Fruit fly (Drosophila melanogaster) whole organism, embryonic: Measurements from ENCODE around the gene bab2.

Source experiments
- B-H2 ChIP-seq: fragments of 200-800 bp; sonication (Bioruptor generic); optimal IDR thresholded peaks from 2 replicates; lab custom pipeline; 2018; ENCODE audit warnings: missing biosample characterization, mild to moderate bottlenecking, missing genetic modification characterization
- CG11085 ChIP-seq: fragments of 200-800 bp; sonication (Bioruptor generic); IDR thresholded peaks from 2 replicates; pipeline ENCODE4 v1.3.6; 2022; ENCODE audit warnings: missing biosample characterization, missing genetic modification characterization
- CG11093 ChIP-seq: fragments of 200-800 bp; sonication (Bioruptor generic); IDR thresholded peaks from 3 replicates; pipeline ENCODE4 v1.3.6; 2022; ENCODE audit warnings: missing biosample characterization, missing genetic modification characterization
- CG12155 ChIP-seq: fragments of 200-800 bp; sonication (Bioruptor generic); optimal IDR thresholded peaks from 3 replicates; lab custom pipeline; 2016; ENCODE audit warnings: missing biosample characterization, missing genetic modification characterization
- CG13424 ChIP-seq: fragments of 200-800 bp; sonication (Bioruptor generic); optimal IDR thresholded peaks from 2 replicates; lab custom pipeline; 2019; ENCODE audit warnings: missing biosample characterization, mild to moderate bottlenecking, missing genetic modification characterization, moderate library complexity
- CG1647 ChIP-seq: fragments of 200-800 bp; sonication (Bioruptor generic); optimal IDR thresholded peaks from 3 replicates; lab custom pipeline; 2016; ENCODE audit warnings: missing biosample characterization, missing genetic modification characterization
- CG16813 ChIP-seq: fragments of 200-800 bp; sonication (Bioruptor generic); IDR thresholded peaks from 3 replicates; pipeline ENCODE4 v1.3.6; 2022; ENCODE audit warnings: missing biosample characterization, missing genetic modification characterization; ENCODE audit not compliant: partially characterized antibody
- CG16815 ChIP-seq: fragments of 200-800 bp; sonication (Bioruptor generic); optimal IDR thresholded peaks from 3 replicates; lab custom pipeline; 2017; ENCODE audit warnings: missing biosample characterization, mild to moderate bottlenecking, missing genetic modification characterization
- CG17186 ChIP-seq: fragments of 200-800 bp; sonication (Bioruptor generic); optimal IDR thresholded peaks from 3 replicates; lab custom pipeline; 2017; ENCODE audit warnings: missing biosample characterization, missing genetic modification reagents, missing genetic modification characterization
- CG18599 ChIP-seq: fragments of 200-800 bp; sonication (Bioruptor generic); optimal IDR thresholded peaks from 3 replicates; lab custom pipeline; 2017; ENCODE audit warnings: missing biosample characterization, missing genetic modification characterization, mild to moderate bottlenecking, moderate library complexity, missing genetic modification reagents
- CG2199 ChIP-seq: fragments of 200-800 bp; sonication (Bioruptor generic); IDR thresholded peaks from 3 replicates; pipeline ENCODE4 v1.3.6; 2022; ENCODE audit warnings: missing biosample characterization, missing genetic modification characterization
- CG3407 ChIP-seq: fragments of 200-800 bp; sonication (Bioruptor generic); optimal IDR thresholded peaks from 2 replicates; lab custom pipeline; 2018; ENCODE audit warnings: missing biosample characterization, mild to moderate bottlenecking, missing genetic modification characterization
- CG6254 ChIP-seq: fragments of 200-800 bp; sonication (Bioruptor generic); optimal IDR thresholded peaks from 3 replicates; lab custom pipeline; 2017; ENCODE audit warnings: mild to moderate bottlenecking, missing biosample characterization, missing genetic modification reagents, missing genetic modification characterization
- CG8944 ChIP-seq: fragments of 200-800 bp; sonication (Bioruptor generic); optimal IDR thresholded peaks from 3 replicates; lab custom pipeline; 2016; ENCODE audit warnings: missing biosample characterization, missing genetic modification characterization
- CHES-1-like ChIP-seq: fragments of 200-800 bp; sonication (Bioruptor generic); optimal IDR thresholded peaks from 2 replicates; lab custom pipeline; 2016; ENCODE audit warnings: missing biosample characterization, missing genetic modification characterization
- Doc2 ChIP-seq: fragments of 200-800 bp; sonication (Bioruptor generic); IDR thresholded peaks from 2 replicates; pipeline ENCODE4 v1.3.6; 2022; ENCODE audit warnings: missing biosample characterization, missing genetic modification characterization
- Dp ChIP-seq: fragments of 200-800 bp; sonication (Bioruptor generic); optimal IDR thresholded peaks from 2 replicates; lab custom pipeline; 2018; ENCODE audit warnings: missing biosample characterization, mild to moderate bottlenecking, missing genetic modification characterization, moderate library complexity
- Fer1 ChIP-seq: fragments of 200-800 bp; sonication (Bioruptor generic); optimal IDR thresholded peaks from 2 replicates; lab custom pipeline; 2017; ENCODE audit warnings: missing biosample characterization, mild to moderate bottlenecking, missing genetic modification characterization
- Hand ChIP-seq: fragments of 200-800 bp; sonication (Bioruptor generic); optimal IDR thresholded peaks from 2 replicates; lab custom pipeline; 2017; ENCODE audit warnings: mild to moderate bottlenecking, missing biosample characterization, missing genetic modification reagents, missing genetic modification characterization
- Hr51 ChIP-seq, 2 experiments: fragments of 200-800 bp; sonication (Bioruptor generic); optimal IDR thresholded peaks; 2 replicates in 1 of 2; 3 replicates in 1 of 2; lab custom pipeline; 2016 to 2018; ENCODE audit warnings: missing biosample characterization in 2 of 2, missing genetic modification characterization in 2 of 2, mild to moderate bottlenecking in 1 of 2, moderate library complexity in 1 of 2
- Lhr ChIP-seq: fragments of 200-800 bp; sonication (Bioruptor generic); optimal IDR thresholded peaks from 3 replicates; lab custom pipeline; 2017; ENCODE audit warnings: mild to moderate bottlenecking, missing biosample characterization, missing genetic modification reagents, missing genetic modification characterization
- NK7.1 ChIP-seq: fragments of 200-800 bp; sonication (Bioruptor generic); optimal IDR thresholded peaks from 3 replicates; lab custom pipeline; 2016; ENCODE audit warnings: missing biosample characterization, missing genetic modification characterization
- Nf-YC ChIP-seq: fragments of 200-800 bp; optimal IDR thresholded peaks from 3 replicates; lab custom pipeline; 2019; ENCODE audit warnings: missing biosample characterization, mild to moderate bottlenecking, missing genetic modification characterization, moderate library complexity
- Oli ChIP-seq: fragments of 200-800 bp; sonication (Bioruptor generic); optimal IDR thresholded peaks from 2 replicates; lab custom pipeline; 2018; ENCODE audit warnings: missing biosample characterization, mild to moderate bottlenecking, missing genetic modification characterization, moderate library complexity
- PHDP ChIP-seq: fragments of 200-800 bp; sonication (Bioruptor generic); optimal IDR thresholded peaks from 3 replicates; lab custom pipeline; 2018; ENCODE audit warnings: missing biosample characterization, mild to moderate bottlenecking, missing genetic modification characterization, moderate library complexity
- Poxn ChIP-seq: fragments of 200-800 bp; sonication (Bioruptor generic); IDR thresholded peaks from 2 replicates; pipeline ENCODE4 v1.3.6; 2022; ENCODE audit warnings: missing biosample characterization, missing genetic modification characterization
- YL-1 ChIP-seq: fragments of 200-800 bp; sonication (Bioruptor generic); optimal IDR thresholded peaks from 3 replicates; lab custom pipeline; 2017; ENCODE audit warnings: missing biosample characterization, mild to moderate bottlenecking, missing genetic modification characterization
- ab ChIP-seq: fragments of 200-800 bp; sonication (Bioruptor generic); optimal IDR thresholded peaks from 2 replicates; lab custom pipeline; 2016; ENCODE audit warnings: missing biosample characterization, missing genetic modification characterization
- bbx ChIP-seq: fragments of 200-800 bp; sonication (Bioruptor generic); IDR thresholded peaks from 2 replicates; pipeline ENCODE4 v1.3.6; 2022; ENCODE audit warnings: missing biosample characterization, missing genetic modification characterization; ENCODE audit not compliant: partially characterized antibody
- bcd ChIP-seq: fragments of 200-800 bp; sonication (Bioruptor generic); optimal IDR thresholded peaks from 2 replicates; lab custom pipeline; 2017; ENCODE audit warnings: missing biosample characterization, mild to moderate bottlenecking, missing genetic modification characterization
- bowl ChIP-seq: fragments of 200-800 bp; sonication (Bioruptor generic); IDR thresholded peaks from 2 replicates; pipeline ENCODE4 v1.3.6; 2022; ENCODE audit warnings: missing biosample characterization, missing genetic modification characterization
- br ChIP-seq: fragments of >200 bp; optimal IDR thresholded peaks from 2 replicates; lab custom pipeline; 2017
- cg ChIP-seq: fragments of 200-800 bp; sonication (Bioruptor generic); optimal IDR thresholded peaks from 3 replicates; lab custom pipeline; 2019; ENCODE audit warnings: missing biosample characterization, mild to moderate bottlenecking, missing genetic modification characterization, moderate library complexity
- chif ChIP-seq, 2 experiments: fragments of 200-800 bp; sonication (Bioruptor generic); optimal IDR thresholded peaks; 3 replicates each; lab custom pipeline; 2016; ENCODE audit warnings: missing biosample characterization in 2 of 2, missing genetic modification characterization in 2 of 2
- croc ChIP-seq: fragments of 200-800 bp; sonication (Bioruptor generic); conservative IDR thresholded peaks from 3 replicates; pipeline ENCODE4 v1.3.6; 2022; ENCODE audit warnings: missing biosample characterization, missing genetic modification characterization
- dmrt99B ChIP-seq: fragments of 200-800 bp; sonication (Bioruptor generic); optimal IDR thresholded peaks from 2 replicates; lab custom pipeline; 2018; ENCODE audit warnings: missing biosample characterization, mild to moderate bottlenecking, missing genetic modification characterization, moderate library complexity
- eve ChIP-seq, 2 experiments: fragments of >200 bp; optimal IDR thresholded peaks; 2 replicates each; lab custom pipeline; 2017; ENCODE audit warnings: missing biosample characterization in 2 of 2, missing genetic modification characterization in 2 of 2
- gsb ChIP-seq: fragments of 200-800 bp; sonication (Bioruptor generic); IDR thresholded peaks from 2 replicates; pipeline ENCODE4 v1.3.6; 2022; ENCODE audit warnings: missing biosample characterization, missing genetic modification characterization
- her ChIP-seq: fragments of 200-800 bp; sonication (Bioruptor generic); optimal IDR thresholded peaks from 2 replicates; lab custom pipeline; 2016; ENCODE audit warnings: missing biosample characterization, missing genetic modification characterization
- inv ChIP-seq: fragments of 200-800 bp; sonication (Bioruptor generic); IDR thresholded peaks from 2 replicates; pipeline ENCODE4 v1.3.6; 2022; ENCODE audit warnings: missing biosample characterization, missing genetic modification characterization; ENCODE audit not compliant: partially characterized antibody
- knrl ChIP-seq: fragments of 200-800 bp; sonication (Bioruptor generic); IDR thresholded peaks from 3 replicates; pipeline ENCODE4 v1.3.6; 2022; ENCODE audit warnings: missing biosample characterization, missing genetic modification characterization; ENCODE audit not compliant: partially characterized antibody
- lmd ChIP-seq: fragments of 200-800 bp; sonication (Bioruptor generic); IDR thresholded peaks from 2 replicates; pipeline ENCODE4 v1.3.6; 2022; ENCODE audit warnings: missing biosample characterization, missing genetic modification characterization
- mam ChIP-seq: fragments of 200-800 bp; sonication (Bioruptor generic); optimal IDR thresholded peaks from 3 replicates; lab custom pipeline; 2016; ENCODE audit warnings: missing biosample characterization, missing genetic modification characterization
- nerfin-2 ChIP-seq: fragments of 200-800 bp; sonication (Bioruptor generic); IDR thresholded peaks from 2 replicates; pipeline ENCODE4 v1.3.6; 2022; ENCODE audit warnings: missing biosample characterization, missing genetic modification characterization; ENCODE audit not compliant: partially characterized antibody
- nom ChIP-seq: fragments of 200-800 bp; sonication (Bioruptor generic); optimal IDR thresholded peaks from 2 replicates; lab custom pipeline; 2017; ENCODE audit warnings: missing biosample characterization, missing genetic modification characterization, mild to moderate bottlenecking, moderate library complexity, missing genetic modification reagents
- sens ChIP-seq: fragments of 200-800 bp; sonication (Bioruptor generic); peaks from one replicate; lab custom pipeline; 2016; ENCODE audit warnings: missing biosample characterization, missing genetic modification characterization
- tap ChIP-seq: fragments of 200-800 bp; optimal IDR thresholded peaks from 3 replicates; lab custom pipeline; 2019; ENCODE audit warnings: missing biosample characterization, mild to moderate bottlenecking, missing genetic modification characterization, moderate library complexity
- trem ChIP-seq: fragments of 200-800 bp; optimal IDR thresholded peaks from 3 replicates; lab custom pipeline; 2019; ENCODE audit warnings: missing biosample characterization, mild to moderate bottlenecking, missing genetic modification characterization, moderate library complexity
- ttk ChIP-seq: fragments of 200-800 bp; sonication (Bioruptor generic); IDR thresholded peaks from 2 replicates; pipeline ENCODE4 v2.1.2; 2022; ENCODE audit warnings: missing biosample characterization, missing genetic modification characterization
- tup ChIP-seq: fragments of 200-800 bp; sonication (Bioruptor generic); optimal IDR thresholded peaks from 2 replicates; lab custom pipeline; 2016; ENCODE audit warnings: missing biosample characterization, mild to moderate bottlenecking, missing genetic modification characterization, moderate library complexity
- twi ChIP-seq: fragments of 200-800 bp; optimal IDR thresholded peaks from 2 replicates; lab custom pipeline; 2019; ENCODE audit warnings: missing biosample characterization, mild to moderate bottlenecking, missing genetic modification characterization, moderate library complexity

bab2 gene

DNA sequence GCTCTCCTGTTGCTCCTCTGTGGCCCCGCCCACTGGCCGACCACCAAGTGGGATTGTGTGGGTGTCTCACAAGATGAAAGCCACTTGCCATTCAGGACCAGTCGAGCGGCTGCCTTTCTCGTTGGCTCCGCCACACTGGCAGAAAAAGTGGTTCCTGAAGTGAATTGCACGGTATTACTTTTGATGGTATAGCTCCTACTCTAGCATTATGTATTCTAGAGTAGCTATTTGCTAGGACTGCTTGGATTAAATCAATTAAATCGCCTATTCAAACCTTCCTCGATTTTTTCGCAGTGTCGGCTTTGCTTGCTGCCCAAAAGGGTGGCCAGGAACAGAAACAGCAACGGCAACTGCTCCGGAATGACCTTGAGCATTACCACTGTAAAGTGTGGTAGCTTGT, 37.7 kb downstream of the bab2 start (continued):
- TF ChIP-seq Poxn (GFP tag; lab: Robert Waterston, UW) (no peak), CG18599 (GFP tag; lab: Kevin White, UChicago) (peak; percentile 90), Oli (no peak), trem (tag; lab: Kevin White, UChicago) (no peak), gsb (0 out of 2 replicates have a peak, but pooled peaks have one; percentile 17), CG6254 (GFP tag; lab: Kevin White, UChicago) (no peak), tap (tag; lab: Kevin White, UChicago) (no peak), twi (tag; lab: Kevin White, UChicago) (no peak), CG3407 (GFP tag; lab: Kevin White, UChicago) (no peak), CG13424 (tag; lab: Kevin White, UChicago) (no peak), PHDP (no peak), CHES-1-like (no peak), YL-1 (GFP tag; lab: Kevin White, UChicago) (no peak), CG16815 (GFP tag; lab: Kevin White, UChicago) (no peak), CG1647 (GFP tag; lab: Kevin White, UChicago) (no peak), mam (GFP tag; lab: Kevin White, UChicago) (peak; percentile 66), chif (GFP tag; optimal IDR thresholded peaks at IDR 0.05; lab: Kevin White, UChicago) (no peak), Dp (GFP tag; lab: Kevin White, UChicago) (no peak), eve (GFP tag; optimal IDR thresholded peaks at IDR 0.05; lab: Kevin White, UChicago) (no peak), CG11085 (0 out of 2 replicates have a peak, but pooled peaks have one; percentile 40), Doc2 (GFP tag; lab: Robert Waterston, UW) (no peak), bcd (peak; percentile 33), her (GFP tag; lab: Kevin White, UChicago) (no peak), sens (GFP tag; lab: Kevin White, UChicago) (peak; percentile 76), croc (GFP tag; lab: Robert Waterston, UW) (no peak), lmd (GFP tag; lab: Robert Waterston, UW) (peak; percentile 60), B-H2 (GFP tag; lab: Kevin White, UChicago) (no peak), Hr51 (GFP tag; optimal IDR thresholded peaks at IDR 0.05; lab: Kevin White, UChicago) (peak in 1 of 2 experiments; percentile 9), Hand (GFP tag; lab: Kevin White, UChicago) (peak; percentile 40), ab (GFP tag; lab: Kevin White, UChicago) (no peak), bowl (GFP tag; lab: Robert Waterston, UW) (no peak), CG8944 (GFP tag; lab: Kevin White, UChicago) (no peak), tup (GFP tag; lab: Kevin White, UChicago) (no peak), ttk (peak; percentile 27; the same call in 1 of the 2 replicates), br (lab: Kevin White, UChicago) (no peak), CG17186 (GFP tag; lab: Kevin White, UChicago) (no peak), knrl (no peak), cg (GFP tag; lab: Kevin White, UChicago) (no peak), CG11093 (no peak), CG2199 (GFP tag; lab: Robert Waterston, UW) (no peak), CG12155 (GFP tag; lab: Kevin White, UChicago) (no peak), NK7.1 (GFP tag; lab: Kevin White, UChicago) (no peak), bbx (GFP tag; lab: Robert Waterston, UW) (no peak), dmrt99B (tag; lab: Kevin White, UChicago) (peak; percentile 47), Lhr (GFP tag; lab: Kevin White, UChicago) (no peak), nerfin-2 (GFP tag; lab: Robert Waterston, UW) (no peak), inv (GFP tag; lab: Robert Waterston, UW) (no peak), CG16813 (GFP tag; lab: Robert Waterston, UW) (no peak), Fer1 (GFP tag; lab: Kevin White, UChicago) (peak; percentile 82), Nf-YC (tag; lab: Kevin White, UChicago) (no peak), nom (GFP tag; lab: Kevin White, UChicago) (no peak)
